Fruit fly (Drosophila melanogaster) whole organism, embryonic: ENCODE results near the gene CG14915.
A peak's percentile ranks its signal among the peaks of the same experiment; 100 is the strongest.

Source experiments
- Antp ChIP-seq: fragments of 200-800 bp; sonication (Bioruptor generic); optimal IDR thresholded peaks from 3 replicates; lab custom pipeline; 2016; ENCODE audit warnings: missing biosample characterization, missing genetic modification characterization
- Blimp-1 ChIP-seq: fragments of 200-800 bp; sonication (Bioruptor generic); optimal IDR thresholded peaks from 3 replicates; lab custom pipeline; 2018; ENCODE audit warnings: missing biosample characterization, missing genetic modification characterization, mild to moderate bottlenecking, moderate library complexity, missing genetic modification reagents
- BtbVII ChIP-seq: fragments of 200-800 bp; sonication (Bioruptor generic); optimal IDR thresholded peaks from 3 replicates; lab custom pipeline; 2017; ENCODE audit warnings: missing biosample characterization, mild to moderate bottlenecking, missing genetic modification characterization
- Bteb2 ChIP-seq: fragments of 200-800 bp; sonication (Bioruptor generic); optimal IDR thresholded peaks from 2 replicates; lab custom pipeline; 2016; ENCODE audit warnings: missing biosample characterization, missing genetic modification characterization
- CG10267 ChIP-seq: fragments of 200-800 bp; sonication (Bioruptor generic); optimal IDR thresholded peaks from 2 replicates; lab custom pipeline; 2018; ENCODE audit warnings: missing biosample characterization, mild to moderate bottlenecking, missing genetic modification characterization, moderate library complexity
- CG10431 ChIP-seq: fragments of 200-800 bp; sonication (Bioruptor generic); optimal IDR thresholded peaks from 3 replicates; lab custom pipeline; 2018; ENCODE audit warnings: missing biosample characterization, mild to moderate bottlenecking, missing genetic modification characterization
- CG10462 ChIP-seq: fragments of 200-800 bp; sonication (Bioruptor generic); optimal IDR thresholded peaks from 2 replicates; lab custom pipeline; 2016; ENCODE audit warnings: missing biosample characterization, missing genetic modification characterization
- CG11247 ChIP-seq: fragments of 200-800 bp; sonication (Bioruptor generic); IDR thresholded peaks from 2 replicates; pipeline ENCODE4 v1.3.6; 2022; ENCODE audit warnings: missing biosample characterization, missing genetic modification characterization
- CG11398 ChIP-seq: fragments of 200-800 bp; sonication (Bioruptor generic); optimal IDR thresholded peaks from 2 replicates; lab custom pipeline; 2016; ENCODE audit warnings: missing biosample characterization, missing genetic modification characterization
- CG12391 ChIP-seq: fragments of 200-800 bp; sonication (Bioruptor generic); optimal IDR thresholded peaks from 3 replicates; lab custom pipeline; 2018; ENCODE audit warnings: missing biosample characterization, mild to moderate bottlenecking, missing genetic modification characterization, moderate library complexity
- CG14860 ChIP-seq: fragments of 200-800 bp; sonication (Bioruptor generic); IDR thresholded peaks from 3 replicates; pipeline ENCODE4 v1.3.6; 2022; ENCODE audit warnings: missing biosample characterization, missing genetic modification characterization; ENCODE audit not compliant: partially characterized antibody
- CG16813 ChIP-seq: fragments of 200-800 bp; sonication (Bioruptor generic); IDR thresholded peaks from 3 replicates; pipeline ENCODE4 v1.3.6; 2022; ENCODE audit warnings: missing biosample characterization, missing genetic modification characterization; ENCODE audit not compliant: partially characterized antibody
- CG17361 ChIP-seq: fragments of 200-800 bp; sonication (Bioruptor generic); IDR thresholded peaks from 3 replicates; pipeline ENCODE4 v1.3.6; 2022; ENCODE audit warnings: missing biosample characterization, missing genetic modification characterization
- CG18262 ChIP-seq: fragments of 200-800 bp; optimal IDR thresholded peaks from 3 replicates; lab custom pipeline; 2019; ENCODE audit warnings: missing biosample characterization, mild to moderate bottlenecking, missing genetic modification characterization, moderate library complexity
- CG30431 ChIP-seq: fragments of 200-800 bp; sonication (Bioruptor generic); optimal IDR thresholded peaks from 2 replicates; lab custom pipeline; 2017; ENCODE audit warnings: missing biosample characterization, missing genetic modification characterization
- CG3065 ChIP-seq: fragments of 200-800 bp; sonication (Bioruptor generic); optimal IDR thresholded peaks from 2 replicates; lab custom pipeline; 2016; ENCODE audit warnings: missing biosample characterization, missing genetic modification characterization
- CG3163 ChIP-seq: fragments of 200-800 bp; sonication (Bioruptor generic); optimal IDR thresholded peaks from 3 replicates; lab custom pipeline; 2016; ENCODE audit warnings: missing biosample characterization, missing genetic modification characterization
- CG7271 ChIP-seq: fragments of 200-800 bp; sonication (Bioruptor generic); optimal IDR thresholded peaks from 2 replicates; lab custom pipeline; 2018; ENCODE audit warnings: missing biosample characterization, mild to moderate bottlenecking, missing genetic modification characterization, moderate library complexity
- CG7839 ChIP-seq: fragments of 200-800 bp; sonication (Bioruptor generic); optimal IDR thresholded peaks from 3 replicates; lab custom pipeline; 2018; ENCODE audit warnings: missing biosample characterization, mild to moderate bottlenecking, missing genetic modification characterization, moderate library complexity
- CG8359 ChIP-seq: fragments of 200-800 bp; sonication (Bioruptor generic); optimal IDR thresholded peaks from 2 replicates; lab custom pipeline; 2017; ENCODE audit warnings: missing biosample characterization, mild to moderate bottlenecking, missing genetic modification characterization, borderline replicate concordance
- Dfd ChIP-seq, 2 experiments: fragments of >200 bp; optimal IDR thresholded peaks; 2 replicates each; lab custom pipeline; 2017; ENCODE audit warnings: missing biosample characterization in 2 of 2, missing genetic modification characterization in 2 of 2
- ERR ChIP-seq: fragments of 200-800 bp; sonication (Bioruptor generic); optimal IDR thresholded peaks from 2 replicates; lab custom pipeline; 2016; ENCODE audit warnings: missing biosample characterization, missing genetic modification characterization
- Ets65A ChIP-seq: fragments of 200-800 bp; sonication (Bioruptor generic); peaks from one replicate; lab custom pipeline; 2016; ENCODE audit warnings: missing biosample characterization, missing genetic modification characterization
- Gug ChIP-seq: fragments of 200-800 bp; sonication (Bioruptor generic); IDR thresholded peaks from 4 replicates; pipeline ENCODE4 v1.3.6; 2022; ENCODE audit warnings: missing biosample characterization, missing genetic modification characterization
- HLH4C ChIP-seq: fragments of 200-800 bp; sonication (Bioruptor generic); IDR thresholded peaks from 3 replicates; pipeline ENCODE4 v1.3.6; 2022; ENCODE audit warnings: missing biosample characterization, missing genetic modification characterization; ENCODE audit not compliant: partially characterized antibody
- Hmx ChIP-seq: fragments of 200-800 bp; sonication (Bioruptor generic); optimal IDR thresholded peaks from 2 replicates; lab custom pipeline; 2016; ENCODE audit warnings: missing biosample characterization, missing genetic modification characterization
- Hsf ChIP-seq: fragments of 200-800 bp; sonication (Bioruptor generic); optimal IDR thresholded peaks from 3 replicates; lab custom pipeline; 2016; ENCODE audit warnings: missing biosample characterization, missing genetic modification characterization
- MBD-R2 ChIP-seq: fragments of 200-800 bp; sonication (Bioruptor generic); IDR thresholded peaks from 2 replicates; pipeline ENCODE4 v1.3.6; 2022; ENCODE audit warnings: missing biosample characterization, missing genetic modification characterization
- Nf-YA ChIP-seq: fragments of 200-800 bp; sonication (Bioruptor generic); IDR thresholded peaks from 2 replicates; pipeline ENCODE4 v1.3.6; 2022; ENCODE audit warnings: missing biosample characterization, missing genetic modification characterization
- PHDP ChIP-seq: fragments of 200-800 bp; sonication (Bioruptor generic); optimal IDR thresholded peaks from 3 replicates; lab custom pipeline; 2018; ENCODE audit warnings: missing biosample characterization, mild to moderate bottlenecking, missing genetic modification characterization, moderate library complexity
- Ptx1 ChIP-seq: fragments of 200-800 bp; sonication (Bioruptor generic); IDR thresholded peaks from 2 replicates; pipeline ENCODE4 v1.3.6; 2022; ENCODE audit warnings: missing biosample characterization, missing genetic modification characterization
- abd-A ChIP-seq: fragments of 200-800 bp; sonication (Bioruptor generic); optimal IDR thresholded peaks from 3 replicates; lab custom pipeline; 2019; ENCODE audit warnings: missing biosample characterization, mild to moderate bottlenecking, missing genetic modification characterization, moderate library complexity
- bsh ChIP-seq, 2 experiments: fragments of 200-800 bp; sonication (Bioruptor generic); optimal IDR thresholded peaks; 2 replicates each; lab custom pipeline; 2017 to 2018; ENCODE audit warnings: mild to moderate bottlenecking in 2 of 2, missing biosample characterization in 2 of 2, missing genetic modification characterization in 2 of 2, moderate library complexity in 1 of 2
- chm ChIP-seq: fragments of 200-800 bp; sonication (Bioruptor generic); IDR thresholded peaks from 2 replicates; pipeline ENCODE4 v1.3.6; 2022; ENCODE audit warnings: missing biosample characterization, missing genetic modification characterization
- dmrt11E ChIP-seq: fragments of 200-800 bp; sonication (Bioruptor generic); optimal IDR thresholded peaks from 3 replicates; lab custom pipeline; 2018; ENCODE audit warnings: missing biosample characterization, mild to moderate bottlenecking, missing genetic modification characterization, moderate library complexity
- dysf ChIP-seq: fragments of 200-800 bp; sonication (Bioruptor generic); IDR thresholded peaks from 3 replicates; pipeline ENCODE4 v1.3.6; 2022; ENCODE audit warnings: missing biosample characterization, missing genetic modification characterization
- eve ChIP-seq, 2 experiments: fragments of >200 bp; optimal IDR thresholded peaks; 2 replicates each; lab custom pipeline; 2017; ENCODE audit warnings: missing biosample characterization in 2 of 2, missing genetic modification characterization in 2 of 2
- gsb-n ChIP-seq: fragments of 200-800 bp; sonication (Bioruptor generic); optimal IDR thresholded peaks from 3 replicates; lab custom pipeline; 2018; ENCODE audit warnings: missing biosample characterization, mild to moderate bottlenecking, missing genetic modification characterization
- h ChIP-seq: fragments of >200 bp; optimal IDR thresholded peaks from 2 replicates; lab custom pipeline; 2017
- hkb ChIP-seq, 2 experiments: fragments of 200-800 bp in 1 of 2; fragments of >200 bp in 1 of 2; sonication (Bioruptor generic) in 1 of 2; IDR thresholded peaks in 1 of 2; optimal IDR thresholded peaks in 1 of 2; 2 replicates each; pipeline versions ENCODE4 v1.3.6 to Lab custom; 2017 to 2022; ENCODE audit warnings: missing biosample characterization in 1 of 2, missing genetic modification characterization in 1 of 2
- knrl ChIP-seq: fragments of 200-800 bp; sonication (Bioruptor generic); IDR thresholded peaks from 3 replicates; pipeline ENCODE4 v1.3.6; 2022; ENCODE audit warnings: missing biosample characterization, missing genetic modification characterization; ENCODE audit not compliant: partially characterized antibody
- maf-S ChIP-seq: fragments of 200-800 bp; sonication (Bioruptor generic); optimal IDR thresholded peaks from 2 replicates; lab custom pipeline; 2016; ENCODE audit warnings: missing biosample characterization, missing genetic modification characterization
- pnt ChIP-seq: fragments of 200-800 bp; sonication (Bioruptor generic); optimal IDR thresholded peaks from 3 replicates; lab custom pipeline; 2016; ENCODE audit warnings: missing biosample characterization, missing genetic modification characterization
- pzg ChIP-seq: fragments of 200-800 bp; sonication (Bioruptor generic); optimal IDR thresholded peaks from 3 replicates; lab custom pipeline; 2018; ENCODE audit warnings: missing biosample characterization, mild to moderate bottlenecking, missing genetic modification characterization, moderate library complexity
- sim ChIP-seq: fragments of 200-800 bp; sonication (Bioruptor generic); IDR thresholded peaks from 2 replicates; pipeline ENCODE4 v1.3.6; 2022; ENCODE audit warnings: missing biosample characterization, missing genetic modification characterization
- slou ChIP-seq: fragments of 200-800 bp; sonication (Bioruptor generic); optimal IDR thresholded peaks from 3 replicates; lab custom pipeline; 2016; ENCODE audit warnings: missing biosample characterization, missing genetic modification characterization
- trem ChIP-seq: fragments of 200-800 bp; optimal IDR thresholded peaks from 3 replicates; lab custom pipeline; 2019; ENCODE audit warnings: missing biosample characterization, mild to moderate bottlenecking, missing genetic modification characterization, moderate library complexity
- trh ChIP-seq: fragments of 200-800 bp; sonication (Bioruptor generic); optimal IDR thresholded peaks from 2 replicates; lab custom pipeline; 2016; ENCODE audit warnings: missing biosample characterization, missing genetic modification characterization
- zen2 ChIP-seq: fragments of 200-800 bp; sonication (Bioruptor generic); IDR thresholded peaks from 3 replicates; pipeline ENCODE4 v1.3.6; 2022; ENCODE audit warnings: missing biosample characterization, missing genetic modification characterization; ENCODE audit not compliant: partially characterized antibody

The CG14915 gene

DNA sequence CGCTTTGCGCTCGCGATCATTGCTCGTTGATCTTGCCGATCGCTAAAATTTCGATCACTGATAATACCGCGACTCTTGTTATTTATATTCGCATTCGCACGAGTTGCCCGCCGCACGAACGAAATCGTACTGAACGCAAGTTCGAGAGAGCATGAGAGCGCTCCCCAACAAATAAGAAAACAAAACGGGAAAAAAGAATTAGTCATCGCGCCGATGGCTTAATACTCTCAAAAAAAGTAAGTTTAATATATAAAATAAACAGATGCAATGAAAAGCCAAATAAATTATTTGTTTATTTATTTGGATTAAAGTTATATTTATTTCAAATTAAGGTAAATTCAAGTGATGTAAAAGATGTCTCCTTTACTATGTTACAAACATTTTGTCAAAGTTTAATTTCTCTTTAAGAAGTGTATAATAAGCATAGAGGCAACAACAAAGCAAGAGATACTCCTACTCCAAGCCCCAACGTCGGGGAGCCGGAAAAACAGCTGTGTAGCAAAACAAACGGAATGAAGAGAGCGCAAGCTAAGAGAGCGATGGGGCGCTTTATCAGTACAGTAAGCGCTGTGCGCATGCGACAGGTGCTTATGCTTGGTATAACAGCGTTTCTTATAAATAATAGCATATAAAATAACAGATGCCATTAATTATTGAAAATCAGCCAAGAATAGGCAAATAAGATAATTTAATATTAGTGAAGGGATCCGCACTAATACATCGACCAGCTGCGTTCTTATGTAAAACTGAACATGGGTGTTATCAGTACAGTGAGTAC lies 13.3 kb upstream of the CG14915 start (continued):
- peak; percentile 55 to 70 for TF ChIP-seq bsh (GFP tag; optimal IDR thresholded peaks at IDR 0.05; lab: Kevin White, UChicago)
- no peak for TF ChIP-seq abd-A (tag; lab: Kevin White, UChicago)
- TF ChIP-seq CG3163 (GFP tag; lab: Kevin White, UChicago): peak; percentile 91
- TF ChIP-seq PHDP (tag; lab: Kevin White, UChicago): peak; percentile 69
- no peak for TF ChIP-seq zen2 (GFP tag; lab: Robert Waterston, UW)
- no peak for TF ChIP-seq CG16813 (GFP tag; lab: Robert Waterston, UW)
- TF ChIP-seq CG7271 (tag; lab: Kevin White, UChicago): no peak
- no peak for TF ChIP-seq hkb (optimal IDR thresholded peaks at IDR 0.05; lab: Kevin White, UChicago)
- peak; percentile 73; the same call in 1 of the 2 replicates for TF ChIP-seq hkb (GFP tag; IDR thresholded peaks at IDR 0.05; lab: Robert Waterston, UW)
- peak; percentile 75 for TF ChIP-seq BtbVII (GFP tag; lab: Kevin White, UChicago)
- no peak; the same call in 1 of the 2 replicates for TF ChIP-seq MBD-R2 (GFP tag; lab: Robert Waterston, UW)
- no peak for TF ChIP-seq HLH4C (GFP tag; lab: Robert Waterston, UW)
- peak; percentile 57 for TF ChIP-seq Bteb2
- no peak for TF ChIP-seq knrl (GFP tag; lab: Robert Waterston, UW)
- TF ChIP-seq Nf-YA (GFP tag; lab: Robert Waterston, UW): no peak
- peak; percentile 87 for TF ChIP-seq dysf
- no peak for TF ChIP-seq h
- TF ChIP-seq pzg (GFP tag; lab: Kevin White, UChicago): no peak
- TF ChIP-seq eve (GFP tag; optimal IDR thresholded peaks at IDR 0.05; lab: Kevin White, UChicago): peak in 1 of 2 experiments; percentile 85
- TF ChIP-seq maf-S (GFP tag; lab: Kevin White, UChicago): peak; percentile 18
- TF ChIP-seq Hmx (GFP tag; lab: Kevin White, UChicago): no peak
- no peak for TF ChIP-seq Antp (GFP tag; lab: Kevin White, UChicago)
- TF ChIP-seq CG8359 (GFP tag; lab: Kevin White, UChicago): no peak
- peak; percentile 92 for TF ChIP-seq CG18262 (tag; lab: Kevin White, UChicago)
- peak; percentile 56; the same call in 1 of the 2 replicates for TF ChIP-seq sim (GFP tag; lab: Robert Waterston, UW)
- TF ChIP-seq CG10431 (GFP tag; lab: Kevin White, UChicago): peak; percentile 3
- no peak for TF ChIP-seq Ets65A
- TF ChIP-seq trh (GFP tag; lab: Kevin White, UChicago): no peak
- peak; percentile 13 for TF ChIP-seq CG3065 (GFP tag; lab: Kevin White, UChicago)
- TF ChIP-seq trem (tag; lab: Kevin White, UChicago): peak; percentile 50
- TF ChIP-seq slou (GFP tag; lab: Kevin White, UChicago): no peak
- peak; percentile 84 for TF ChIP-seq CG10267 (tag; lab: Kevin White, UChicago)
- TF ChIP-seq pnt (GFP tag; lab: Kevin White, UChicago): peak; percentile 84
- TF ChIP-seq CG7839: peak; percentile 86
- TF ChIP-seq ERR (GFP tag; lab: Kevin White, UChicago): no peak
- TF ChIP-seq CG30431 (GFP tag; lab: Kevin White, UChicago): peak; percentile 56
- TF ChIP-seq dmrt11E (tag; lab: Kevin White, UChicago): peak; percentile 66
- no peak for TF ChIP-seq CG14860 (GFP tag; lab: Robert Waterston, UW)
- peak; percentile 74 for TF ChIP-seq CG10462 (GFP tag; lab: Kevin White, UChicago)
- peak; percentile 80 for TF ChIP-seq Gug (GFP tag; lab: Robert Waterston, UW)
- TF ChIP-seq CG17361: peak; percentile 88
- TF ChIP-seq Ptx1 (GFP tag; lab: Robert Waterston, UW): peak; percentile 92
- TF ChIP-seq Dfd (GFP tag; optimal IDR thresholded peaks at IDR 0.05; lab: Kevin White, UChicago): no peak
- peak; percentile 29 for TF ChIP-seq CG11398
- TF ChIP-seq gsb-n (tag; lab: Kevin White, UChicago): peak; percentile 50
- peak; percentile 22 for TF ChIP-seq chm
- TF ChIP-seq Hsf: peak; percentile 81
- TF ChIP-seq Blimp-1 (GFP tag; lab: Kevin White, UChicago): peak; percentile 59
- peak; percentile 67 for TF ChIP-seq CG12391 (tag; lab: Kevin White, UChicago)
- TF ChIP-seq CG11247: peak; percentile 72
